Fruit fly (Drosophila melanogaster): Measurements from ENCODE around the gene jumu.

dm6 chr3R:10392539-10392919 lies 42.5 kb downstream of the jumu start:
- no peak for TF ChIP-seq pdm3 (GFP tag; optimal IDR thresholded peaks at IDR 0.05)
- no peak for TF ChIP-seq CG31627 (GFP tag; optimal IDR thresholded peaks at IDR 0.05)
- TF ChIP-seq CG9139 (GFP tag; optimal IDR thresholded peaks at IDR 0.05) = no peak
- no peak for TF ChIP-seq Gug (GFP tag; IDR thresholded peaks at IDR 0.05)
- TF ChIP-seq dac (GFP tag; optimal IDR thresholded peaks at IDR 0.05) = no peak
- TF ChIP-seq spab (GFP tag; optimal IDR thresholded peaks at IDR 0.05) = no peak
- no peak for TF ChIP-seq CG3032 (tag; optimal IDR thresholded peaks at IDR 0.05)
- TF ChIP-seq topi (GFP tag; optimal IDR thresholded peaks at IDR 0.05) = no peak
- TF ChIP-seq CG15336 (GFP tag; IDR thresholded peaks at IDR 0.05) = no peak
- no peak for TF ChIP-seq CG11294 (GFP tag; IDR thresholded peaks at IDR 0.05)
- no peak for TF ChIP-seq CG6854 (GFP tag; optimal IDR thresholded peaks at IDR 0.05)
- no peak for TF ChIP-seq eg (GFP tag; IDR thresholded peaks at IDR 0.05)
- no peak for TF ChIP-seq cyc (GFP tag; optimal IDR thresholded peaks at IDR 0.05)
- no peak for TF ChIP-seq net (GFP tag; optimal IDR thresholded peaks at IDR 0.05)
